Fruit fly (Drosophila melanogaster) whole organism, embryonic: ENCODE measurements around the gene Surf1.

Experiments
- Abd-B ChIP-seq: fragments of 200-800 bp; sonication (Bioruptor generic); optimal IDR thresholded peaks from 2 replicates; lab custom pipeline; 2018; ENCODE audit warnings: missing biosample characterization, mild to moderate bottlenecking, missing genetic modification characterization, moderate library complexity
- CG10321 ChIP-seq: fragments of 200-800 bp; sonication (Bioruptor generic); IDR thresholded peaks from 2 replicates; pipeline ENCODE4 v1.3.6; 2022; ENCODE audit warnings: missing biosample characterization, missing genetic modification characterization
- CG10543 ChIP-seq: fragments of 200-800 bp; sonication (Bioruptor generic); optimal IDR thresholded peaks from 3 replicates; lab custom pipeline; 2017; ENCODE audit warnings: missing biosample characterization, mild to moderate bottlenecking, missing genetic modification characterization, moderate library complexity
- CG11456 ChIP-seq: fragments of 200-800 bp; sonication (Bioruptor generic); IDR thresholded peaks from 3 replicates; pipeline ENCODE4 v1.3.6; 2022; ENCODE audit warnings: missing biosample characterization, missing genetic modification characterization
- CG12659 ChIP-seq: fragments of 200-800 bp; sonication (Bioruptor generic); optimal IDR thresholded peaks from 3 replicates; lab custom pipeline; 2017; ENCODE audit warnings: mild to moderate bottlenecking, missing biosample characterization, missing genetic modification reagents, missing genetic modification characterization
- CG12769 ChIP-seq: fragments of 200-800 bp; sonication (Bioruptor generic); optimal IDR thresholded peaks from 2 replicates; lab custom pipeline; 2019; ENCODE audit warnings: missing biosample characterization, mild to moderate bottlenecking, missing genetic modification characterization, moderate library complexity
- CG14667 ChIP-seq: fragments of 200-800 bp; sonication (Bioruptor generic); IDR thresholded peaks from 2 replicates; pipeline ENCODE4 v1.3.6; 2022; ENCODE audit warnings: missing biosample characterization, missing genetic modification characterization
- CG17385 ChIP-seq: fragments of 200-800 bp; sonication (Bioruptor generic); optimal IDR thresholded peaks from 3 replicates; lab custom pipeline; 2018; ENCODE audit warnings: missing biosample characterization, mild to moderate bottlenecking, missing genetic modification characterization
- CG17612 ChIP-seq: fragments of 200-800 bp; sonication (Bioruptor generic); IDR thresholded peaks from 2 replicates; pipeline ENCODE4 v1.3.6; 2022; ENCODE audit warnings: missing biosample characterization, missing genetic modification characterization
- CG1832 ChIP-seq: fragments of 200-800 bp; sonication (Bioruptor generic); optimal IDR thresholded peaks from 2 replicates; lab custom pipeline; 2017; ENCODE audit warnings: missing biosample characterization, mild to moderate bottlenecking, missing genetic modification characterization, inconsistent platforms
- CG2199 ChIP-seq: fragments of 200-800 bp; sonication (Bioruptor generic); IDR thresholded peaks from 3 replicates; pipeline ENCODE4 v1.3.6; 2022; ENCODE audit warnings: missing biosample characterization, missing genetic modification characterization
- CG2678 ChIP-seq: fragments of 200-800 bp; sonication (Bioruptor generic); optimal IDR thresholded peaks from 3 replicates; lab custom pipeline; 2019; ENCODE audit warnings: missing biosample characterization, mild to moderate bottlenecking, missing genetic modification characterization, moderate library complexity
- CG32532 ChIP-seq: fragments of 200-800 bp; sonication (Bioruptor generic); IDR thresholded peaks from 2 replicates; pipeline ENCODE4 v1.3.6; 2022; ENCODE audit warnings: missing biosample characterization, missing genetic modification characterization
- CG42726 ChIP-seq: fragments of 200-800 bp; sonication (Bioruptor generic); IDR thresholded peaks from 2 replicates; pipeline ENCODE4 v1.3.6; 2022; ENCODE audit warnings: missing biosample characterization, missing genetic modification characterization; ENCODE audit not compliant: partially characterized antibody
- CG4282 ChIP-seq: fragments of 200-800 bp; sonication (Bioruptor generic); optimal IDR thresholded peaks from 2 replicates; lab custom pipeline; 2016; ENCODE audit warnings: missing biosample characterization, missing genetic modification characterization
- CG4360 ChIP-seq: fragments of 200-800 bp; sonication (Bioruptor generic); IDR thresholded peaks from 2 replicates; pipeline ENCODE4 v1.3.6; 2022; ENCODE audit warnings: missing biosample characterization, missing genetic modification characterization
- CG6272 ChIP-seq: fragments of 200-800 bp; sonication (Bioruptor generic); IDR thresholded peaks from 2 replicates; pipeline ENCODE4 v1.3.6; 2022; ENCODE audit warnings: missing biosample characterization, missing genetic modification characterization
- CG6791 ChIP-seq: fragments of 200-800 bp; sonication (Bioruptor generic); IDR thresholded peaks from 3 replicates; pipeline ENCODE4 v1.3.6; 2022; ENCODE audit warnings: missing biosample characterization, missing genetic modification characterization; ENCODE audit not compliant: partially characterized antibody
- CG7271 ChIP-seq: fragments of 200-800 bp; sonication (Bioruptor generic); optimal IDR thresholded peaks from 2 replicates; lab custom pipeline; 2018; ENCODE audit warnings: missing biosample characterization, mild to moderate bottlenecking, missing genetic modification characterization, moderate library complexity
- CG7556 ChIP-seq: fragments of 200-800 bp; sonication (Bioruptor generic); optimal IDR thresholded peaks from 2 replicates; lab custom pipeline; 2017; ENCODE audit warnings: missing biosample characterization, mild to moderate bottlenecking, missing genetic modification characterization
- CG8478 ChIP-seq: fragments of >200 bp; optimal IDR thresholded peaks from 2 replicates; lab custom pipeline; 2018
- Deaf1 ChIP-seq: fragments of 200-800 bp; optimal IDR thresholded peaks from 3 replicates; lab custom pipeline; 2019; ENCODE audit warnings: missing biosample characterization, mild to moderate bottlenecking, missing genetic modification characterization, moderate library complexity
- HLH4C ChIP-seq: fragments of 200-800 bp; sonication (Bioruptor generic); IDR thresholded peaks from 3 replicates; pipeline ENCODE4 v1.3.6; 2022; ENCODE audit warnings: missing biosample characterization, missing genetic modification characterization; ENCODE audit not compliant: partially characterized antibody
- Hand ChIP-seq: fragments of 200-800 bp; sonication (Bioruptor generic); optimal IDR thresholded peaks from 2 replicates; lab custom pipeline; 2017; ENCODE audit warnings: mild to moderate bottlenecking, missing biosample characterization, missing genetic modification reagents, missing genetic modification characterization
- Hr78 ChIP-seq, 2 experiments: fragments of 200-800 bp in 1 of 2; fragments of >200 bp in 1 of 2; sonication (Bioruptor generic) in 1 of 2; optimal IDR thresholded peaks; 2 replicates each; lab custom pipeline; 2017 to 2019; ENCODE audit warnings: missing biosample characterization in 2 of 2, missing genetic modification characterization in 2 of 2, mild to moderate bottlenecking in 1 of 2, moderate library complexity in 1 of 2
- Kr ChIP-seq: fragments of 200-800 bp; sonication (Bioruptor generic); optimal IDR thresholded peaks from 2 replicates; lab custom pipeline; 2017; ENCODE audit warnings: missing biosample characterization, mild to moderate bottlenecking, missing genetic modification characterization
- Lpt ChIP-seq: fragments of >200 bp; optimal IDR thresholded peaks from 2 replicates; lab custom pipeline; 2018; ENCODE audit warnings: missing biosample characterization, missing genetic modification characterization
- Nf-YB ChIP-seq: fragments of 200-800 bp; sonication (Bioruptor generic); optimal IDR thresholded peaks from 3 replicates; lab custom pipeline; 2019; ENCODE audit warnings: missing biosample characterization, mild to moderate bottlenecking, missing genetic modification characterization, moderate library complexity
- Nf-YC ChIP-seq: fragments of 200-800 bp; optimal IDR thresholded peaks from 3 replicates; lab custom pipeline; 2019; ENCODE audit warnings: missing biosample characterization, mild to moderate bottlenecking, missing genetic modification characterization, moderate library complexity
- Optix ChIP-seq: fragments of 200-800 bp; sonication (Bioruptor generic); IDR thresholded peaks from 3 replicates; pipeline ENCODE4 v1.3.6; 2022; ENCODE audit warnings: missing biosample characterization, missing genetic modification characterization
- abd-A ChIP-seq: fragments of 200-800 bp; sonication (Bioruptor generic); optimal IDR thresholded peaks from 3 replicates; lab custom pipeline; 2019; ENCODE audit warnings: missing biosample characterization, mild to moderate bottlenecking, missing genetic modification characterization, moderate library complexity
- ci ChIP-seq: fragments of 200-800 bp; sonication (Bioruptor generic); IDR thresholded peaks from 3 replicates; pipeline ENCODE4 v1.3.6; 2022; ENCODE audit warnings: missing biosample characterization, missing genetic modification characterization
- crol ChIP-seq: fragments of 200-800 bp; sonication (Bioruptor generic); IDR thresholded peaks from 2 replicates; pipeline ENCODE4 v1.3.6; 2022; ENCODE audit warnings: missing biosample characterization, missing genetic modification characterization
- cwo ChIP-seq: fragments of 200-800 bp; sonication (Bioruptor generic); optimal IDR thresholded peaks from 3 replicates; lab custom pipeline; 2017; ENCODE audit warnings: missing biosample characterization, missing genetic modification characterization, mild to moderate bottlenecking, moderate library complexity, missing genetic modification reagents
- dpn ChIP-seq, 2 experiments: fragments of 200-800 bp; sonication (Bioruptor generic); optimal IDR thresholded peaks; 3 replicates each; lab custom pipeline; 2016; ENCODE audit warnings: missing biosample characterization in 2 of 2, missing genetic modification characterization in 2 of 2
- ems ChIP-seq: fragments of 200-800 bp; sonication (Bioruptor generic); optimal IDR thresholded peaks from 3 replicates; lab custom pipeline; 2016; ENCODE audit warnings: missing biosample characterization, missing genetic modification characterization
- fu2 ChIP-seq: fragments of 200-800 bp; sonication (Bioruptor generic); optimal IDR thresholded peaks from 2 replicates; lab custom pipeline; 2016; ENCODE audit warnings: missing biosample characterization, missing genetic modification characterization
- ind ChIP-seq: fragments of 200-800 bp; sonication (Bioruptor generic); optimal IDR thresholded peaks from 3 replicates; lab custom pipeline; 2016; ENCODE audit warnings: missing biosample characterization, missing genetic modification characterization
- kni ChIP-seq: fragments of 200-800 bp; sonication (Bioruptor generic); optimal IDR thresholded peaks from 3 replicates; lab custom pipeline; 2017; ENCODE audit warnings: mild to moderate bottlenecking, missing biosample characterization, missing genetic modification reagents, missing genetic modification characterization
- lmd ChIP-seq: fragments of 200-800 bp; sonication (Bioruptor generic); IDR thresholded peaks from 2 replicates; pipeline ENCODE4 v1.3.6; 2022; ENCODE audit warnings: missing biosample characterization, missing genetic modification characterization
- lov ChIP-seq, 2 experiments: fragments of 200-800 bp in 1 of 2; fragments of >200 bp in 1 of 2; sonication (Bioruptor generic) in 1 of 2; IDR thresholded peaks in 1 of 2; optimal IDR thresholded peaks in 1 of 2; 2 replicates in 1 of 2; 3 replicates in 1 of 2; pipeline versions ENCODE4 v1.3.6 to Lab custom; 2017 to 2022; ENCODE audit warnings: missing biosample characterization in 1 of 2, missing genetic modification characterization in 1 of 2
- repo ChIP-seq: fragments of 200-800 bp; sonication (Bioruptor generic); optimal IDR thresholded peaks from 2 replicates; lab custom pipeline; 2016; ENCODE audit warnings: missing biosample characterization, missing genetic modification characterization
- rib ChIP-seq: fragments of 200-800 bp; sonication (Bioruptor generic); IDR thresholded peaks from 2 replicates; pipeline ENCODE4 v1.3.6; 2022; ENCODE audit warnings: missing biosample characterization, missing genetic modification characterization
- row ChIP-seq: fragments of 200-800 bp; sonication (Bioruptor generic); IDR thresholded peaks from 3 replicates; pipeline ENCODE4 v1.3.6; 2022; ENCODE audit warnings: missing biosample characterization, missing genetic modification characterization
- sd ChIP-seq: fragments of 200-800 bp; sonication (Bioruptor generic); optimal IDR thresholded peaks from 3 replicates; lab custom pipeline; 2018; ENCODE audit warnings: missing biosample characterization, mild to moderate bottlenecking, missing genetic modification characterization, moderate library complexity
- sima ChIP-seq: fragments of 200-800 bp; sonication (Bioruptor generic); optimal IDR thresholded peaks from 2 replicates; lab custom pipeline; 2016; ENCODE audit warnings: missing biosample characterization, missing genetic modification characterization
- sr ChIP-seq: fragments of 200-800 bp; sonication (Bioruptor generic); IDR thresholded peaks from 3 replicates; pipeline ENCODE4 v1.3.6; 2022; ENCODE audit warnings: missing biosample characterization, missing genetic modification characterization
- tio ChIP-seq: fragments of 200-800 bp; sonication (Bioruptor generic); optimal IDR thresholded peaks from 2 replicates; lab custom pipeline; 2017; ENCODE audit warnings: missing biosample characterization, missing genetic modification characterization, inconsistent platforms
- twi ChIP-seq: fragments of 200-800 bp; optimal IDR thresholded peaks from 2 replicates; lab custom pipeline; 2019; ENCODE audit warnings: missing biosample characterization, mild to moderate bottlenecking, missing genetic modification characterization, moderate library complexity
- wek ChIP-seq: fragments of 200-800 bp; sonication (Bioruptor generic); optimal IDR thresholded peaks from 3 replicates; lab custom pipeline; 2018; ENCODE audit warnings: missing biosample characterization, mild to moderate bottlenecking, missing genetic modification characterization, moderate library complexity

Surf1 gene

DNA sequence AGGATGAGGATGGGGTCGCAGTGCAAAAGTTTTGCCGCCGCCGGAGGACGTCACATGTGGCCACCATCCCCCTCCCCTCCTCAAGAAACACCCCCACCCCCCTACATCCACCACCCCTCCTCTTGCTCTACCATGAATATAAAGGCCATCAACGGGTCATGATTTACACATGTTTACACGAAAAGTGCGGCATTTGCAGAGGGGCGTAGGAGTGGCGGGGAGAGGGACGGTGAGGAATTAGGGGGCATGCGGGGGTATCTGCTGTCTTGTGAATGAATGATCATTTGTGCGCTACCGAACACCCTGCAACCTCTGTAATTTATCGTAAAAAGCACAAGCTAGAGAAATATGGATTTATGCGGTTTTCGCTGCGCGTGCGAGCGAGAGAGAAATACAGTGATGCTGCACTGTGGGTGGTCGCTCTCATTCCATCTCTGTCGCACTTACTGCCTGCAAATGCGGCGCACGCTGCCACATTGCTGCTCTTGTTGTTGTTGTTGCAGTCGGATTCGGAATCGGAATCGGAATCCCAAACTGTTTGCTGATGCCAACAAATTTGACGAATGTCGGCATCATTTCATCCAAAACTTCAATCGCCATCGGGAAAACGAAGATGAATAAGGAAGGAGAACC is 23.1 kb downstream of the Surf1 start:
- TF ChIP-seq sr (GFP tag; lab: Robert Waterston, UW) (peak; percentile 58; the same call in 1 of the 3 replicates), Hr78 (GFP tag; optimal IDR thresholded peaks at IDR 0.05; lab: Kevin White, UChicago) (peak in 1 of 2 experiments; percentile 5), Optix (no peak), Abd-B (GFP tag; lab: Kevin White, UChicago) (no peak), twi (tag; lab: Kevin White, UChicago) (peak; percentile 79), CG6791 (GFP tag; lab: Robert Waterston, UW) (no peak), CG17612 (no peak), CG2199 (0 out of 3 replicates have a peak, but pooled peaks have one; percentile 52), CG8478 (lab: Kevin White, UChicago) (peak; percentile 28), CG1832 (GFP tag; lab: Kevin White, UChicago) (peak; percentile 71), lmd (GFP tag; lab: Robert Waterston, UW) (0 out of 2 replicates have a peak, but pooled peaks have one; percentile 23), rib (GFP tag; lab: Robert Waterston, UW) (no peak), abd-A (tag; lab: Kevin White, UChicago) (peak; percentile 71), ci (GFP tag; lab: Robert Waterston, UW) (peak; percentile 80), crol (GFP tag; lab: Robert Waterston, UW) (peak; percentile 98), cwo (GFP tag; lab: Kevin White, UChicago) (peak; percentile 53), Kr (GFP tag; lab: Kevin White, UChicago) (no peak), CG42726 (GFP tag; lab: Robert Waterston, UW) (no peak), Deaf1 (peak; percentile 6), Nf-YC (peak; percentile 13), Nf-YB (peak; percentile 10), sd (tag; lab: Kevin White, UChicago) (peak; percentile 10), CG4360 (GFP tag; lab: Robert Waterston, UW) (peak; percentile 95), CG10543 (peak; percentile 38), CG10321 (GFP tag; lab: Robert Waterston, UW) (peak; percentile 81)

DNA sequence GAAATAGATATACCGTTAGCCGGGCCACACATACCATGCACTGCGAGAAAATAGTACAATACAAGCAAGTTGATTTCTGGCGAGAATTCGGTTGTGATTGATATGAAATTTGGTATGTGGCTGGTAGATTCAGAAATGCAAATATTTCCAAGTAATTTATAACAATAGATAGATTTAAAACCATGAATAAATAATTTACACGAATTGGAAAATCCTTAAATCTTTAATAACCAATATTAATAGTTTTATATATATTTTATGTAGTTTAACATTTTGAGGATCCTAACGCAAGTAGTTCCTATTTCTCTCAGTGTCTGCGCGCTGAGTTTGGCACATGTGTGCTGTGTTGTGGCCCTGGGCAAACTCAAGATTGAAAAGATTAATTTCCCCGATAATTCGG is 23.7 kb downstream of the Surf1 start:
- TF ChIP-seq CG32532 (GFP tag; lab: Robert Waterston, UW) (no peak), tio (GFP tag; lab: Kevin White, UChicago) (peak; percentile 59), dpn (GFP tag; optimal IDR thresholded peaks at IDR 0.05; lab: Kevin White, UChicago) (peak in 1 of 2 experiments; percentile 30), sima (GFP tag; lab: Kevin White, UChicago) (no peak), wek (no peak), CG2678 (peak; percentile 45), Lpt (GFP tag; lab: Kevin White, UChicago) (no peak), CG6272 (no peak), Hand (GFP tag; lab: Kevin White, UChicago) (no peak), CG17385 (peak; percentile 33), kni (GFP tag; lab: Kevin White, UChicago) (no peak), CG7556 (GFP tag; lab: Kevin White, UChicago) (peak; percentile 60), CG4282 (GFP tag; lab: Kevin White, UChicago) (no peak), repo (no peak), CG14667 (0 out of 2 replicates have a peak, but pooled peaks have one; percentile 16), lov (optimal IDR thresholded peaks at IDR 0.05; lab: Kevin White, UChicago) (no peak), lov (GFP tag; IDR thresholded peaks at IDR 0.05; lab: Robert Waterston, UW) (no peak), CG11456 (GFP tag; lab: Robert Waterston, UW) (no peak), fu2 (no peak), HLH4C (GFP tag; lab: Robert Waterston, UW) (no peak), ems (GFP tag; lab: Kevin White, UChicago) (peak; percentile 2), ind (GFP tag; lab: Kevin White, UChicago) (peak; percentile 2), CG12659 (peak; percentile 33), row (peak; percentile 52), CG12769 (tag; lab: Kevin White, UChicago) (no peak), CG7271 (tag; lab: Kevin White, UChicago) (no peak)
